Worm (Caenorhabditis elegans) whole organism, young adult: ENCODE results near the gene F49F1.2.
A peak's percentile ranks its signal among the peaks of the same experiment; 100 is the strongest.

Experiments used
- B0336.3 ChIP-seq: fragments of 200-800 bp; sonication (Bioruptor generic); IDR thresholded peaks from 2 replicates; pipeline ENCODE4 v1.3.6; 2022; ENCODE audit warnings: missing genetic modification characterization, missing compliant biosample characterization
- C06A6.2 ChIP-seq: fragments of 200-800 bp; sonication (Bioruptor generic); conservative IDR thresholded peaks from 2 replicates; pipeline ENCODE4 v1.3.6; 2022; ENCODE audit warnings: missing genetic modification characterization, missing compliant biosample characterization
- D2030.7 ChIP-seq: fragments of 200-800 bp; sonication (Bioruptor generic); IDR thresholded peaks from 2 replicates; pipeline ENCODE4 v1.3.6; 2022; ENCODE audit warnings: missing genetic modification reagents, missing genetic modification characterization, missing compliant biosample characterization
- K12H6.12 ChIP-seq: fragments of 200-800 bp; sonication (Bioruptor generic); optimal IDR thresholded peaks from 2 replicates; lab custom pipeline; 2018; ENCODE audit warnings: mild to moderate bottlenecking, missing genetic modification characterization, missing compliant biosample characterization
- Y53F4B.3 ChIP-seq: fragments of 200-800 bp; sonication (Bioruptor generic); IDR thresholded peaks from 2 replicates; pipeline ENCODE4 v1.3.6; 2022; ENCODE audit warnings: missing genetic modification reagents, missing genetic modification characterization, missing compliant biosample characterization
- ZK185.1 ChIP-seq: sonication (generic microtip); optimal IDR thresholded peaks from 2 replicates; lab custom pipeline; 2016; ENCODE audit warnings: mild to moderate bottlenecking, missing genetic modification characterization, missing compliant biosample characterization; ENCODE audit not compliant: poor library complexity, severe bottlenecking
- aptf-2 ChIP-seq: fragments of 200-800 bp; sonication (Bioruptor generic); conservative IDR thresholded peaks from 2 replicates; pipeline ENCODE4 v1.3.6; 2022; ENCODE audit warnings: missing genetic modification reagents, missing genetic modification characterization, missing compliant biosample characterization
- atf-7 ChIP-seq: sonication (generic microtip); optimal IDR thresholded peaks from 2 replicates; lab custom pipeline; 2017; ENCODE audit warnings: mild to moderate bottlenecking, missing genetic modification characterization, missing compliant biosample characterization
- athp-1 ChIP-seq: sonication (generic microtip); optimal IDR thresholded peaks from 2 replicates; lab custom pipeline; 2017; ENCODE audit warnings: mild to moderate bottlenecking, missing genetic modification characterization, missing compliant biosample characterization
- attf-5 ChIP-seq: fragments of 200-800 bp; sonication (Bioruptor generic); optimal IDR thresholded peaks from 2 replicates; lab custom pipeline; 2018; ENCODE audit warnings: mild to moderate bottlenecking, missing genetic modification characterization, missing compliant biosample characterization
- cebp-1 ChIP-seq, 2 experiments: fragments of 200-800 bp in 1 of 2; sonication (Bioruptor generic) in 1 of 2; sonication (generic microtip) in 1 of 2; IDR thresholded peaks in 1 of 2; optimal IDR thresholded peaks in 1 of 2; 2 replicates each; pipeline versions ENCODE4 v1.3.6 to Lab custom; 2017 to 2022; ENCODE audit warnings: missing compliant biosample characterization in 2 of 2, missing genetic modification characterization in 2 of 2, mild to moderate bottlenecking in 1 of 2, missing genetic modification reagents in 1 of 2, moderate library complexity in 1 of 2
- ceh-100 ChIP-seq: fragments of 200-800 bp; sonication (Bioruptor generic); IDR thresholded peaks from 2 replicates; pipeline ENCODE4 v1.3.6; 2022; ENCODE audit warnings: missing genetic modification reagents, missing genetic modification characterization, missing compliant biosample characterization
- ceh-27 ChIP-seq: fragments of 200-800 bp; sonication (Bioruptor generic); optimal IDR thresholded peaks from 2 replicates; lab custom pipeline; 2018; ENCODE audit warnings: mild to moderate bottlenecking, missing genetic modification characterization, moderate library complexity, missing compliant biosample characterization
- ceh-58 ChIP-seq: fragments of 200-800 bp; sonication (Bioruptor generic); IDR thresholded peaks from 2 replicates; pipeline ENCODE4 v1.3.6; 2022; ENCODE audit warnings: missing genetic modification characterization, missing compliant biosample characterization
- chd-7 ChIP-seq: sonication (generic microtip); optimal IDR thresholded peaks from 2 replicates; lab custom pipeline; 2016; ENCODE audit warnings: mild to moderate bottlenecking, missing genetic modification characterization, moderate library complexity, missing compliant biosample characterization
- egl-18 ChIP-seq: fragments of 200-800 bp; sonication (Bioruptor generic); IDR thresholded peaks from 2 replicates; pipeline ENCODE4 v1.3.6; 2022; ENCODE audit warnings: missing genetic modification reagents, missing genetic modification characterization, missing compliant biosample characterization
- fkh-3 ChIP-seq: sonication (generic microtip); optimal IDR thresholded peaks from 2 replicates; lab custom pipeline; 2016; ENCODE audit warnings: mild to moderate bottlenecking, missing genetic modification characterization, missing compliant biosample characterization
- him-1 ChIP-seq: sonication (generic microtip); optimal IDR thresholded peaks from 2 replicates; lab custom pipeline; 2016; ENCODE audit warnings: missing genotype, missing genetic modification reagents, missing genetic modification characterization, missing compliant biosample characterization
- hmg-1.2 ChIP-seq: fragments of 200-800 bp; sonication (Bioruptor generic); IDR thresholded peaks from 2 replicates; pipeline ENCODE4 v1.3.6; 2022; ENCODE audit warnings: missing genetic modification reagents, missing genetic modification characterization, missing compliant biosample characterization
- let-607 ChIP-seq, 2 experiments: fragments of 200-800 bp in 1 of 2; sonication (Bioruptor generic) in 1 of 2; sonication (generic microtip) in 1 of 2; optimal IDR thresholded peaks; 2 replicates each; lab custom pipeline; 2016 to 2018; ENCODE audit warnings: mild to moderate bottlenecking in 2 of 2, missing compliant biosample characterization in 2 of 2, missing genetic modification characterization in 2 of 2, moderate library complexity in 2 of 2, missing genotype in 1 of 2
- lin-35 ChIP-seq, 3 experiments: fragments of 150-350 bp in 2 of 3; sonication (generic microtip) in 1 of 3; optimal IDR thresholded peaks; 2 replicates each; lab custom pipeline; 2014 to 2018; ENCODE audit warnings: missing biosample characterization in 3 of 3, missing genetic modification characterization in 3 of 3, missing genetic modification reagents in 3 of 3
- lin-40 ChIP-seq: sonication (generic microtip); optimal IDR thresholded peaks from 2 replicates; lab custom pipeline; 2016; ENCODE audit warnings: missing genetic modification characterization, mild to moderate bottlenecking, missing compliant biosample characterization, missing genotype, missing genetic modification reagents
- lin-54 ChIP-seq: fragments of 200-800 bp; sonication (Bioruptor generic); optimal IDR thresholded peaks from 2 replicates; lab custom pipeline; 2018; ENCODE audit warnings: mild to moderate bottlenecking, missing genetic modification characterization, missing compliant biosample characterization
- lsy-27 ChIP-seq: sonication (generic microtip); optimal IDR thresholded peaks from 2 replicates; lab custom pipeline; 2017; ENCODE audit warnings: missing genetic modification characterization, mild to moderate bottlenecking, missing compliant biosample characterization, antibody characterized with exemption, missing genotype, borderline replicate concordance; ENCODE audit not compliant: insufficient read depth
- mcd-1 ChIP-seq: fragments of 200-800 bp; sonication (Bioruptor generic); IDR thresholded peaks from 2 replicates; pipeline ENCODE4 v1.3.6; 2022; ENCODE audit warnings: missing genetic modification reagents, missing genetic modification characterization, missing compliant biosample characterization
- nfyb-1 ChIP-seq: fragments of 200-800 bp; sonication (Bioruptor generic); IDR thresholded peaks from 2 replicates; pipeline ENCODE4 v1.3.6; 2022; ENCODE audit warnings: missing genetic modification reagents, missing genetic modification characterization, missing compliant biosample characterization
- nhr-179 ChIP-seq: sonication (generic microtip); optimal IDR thresholded peaks from 2 replicates; lab custom pipeline; 2016; ENCODE audit warnings: mild to moderate bottlenecking, missing genetic modification characterization, missing compliant biosample characterization
- nhr-80 ChIP-seq: sonication (generic microtip); optimal IDR thresholded peaks from 2 replicates; lab custom pipeline; 2016; ENCODE audit warnings: missing genetic modification characterization, missing compliant biosample characterization
- nhr-90 ChIP-seq: sonication (generic microtip); optimal IDR thresholded peaks from 2 replicates; lab custom pipeline; 2016; ENCODE audit warnings: missing genotype, mild to moderate bottlenecking, missing genetic modification characterization, missing compliant biosample characterization
- pbrm-1 ChIP-seq: fragments of 200-800 bp; sonication (Bioruptor generic); IDR thresholded peaks from 2 replicates; pipeline ENCODE4 v1.3.6; 2022; ENCODE audit warnings: missing genetic modification reagents, missing genetic modification characterization, missing compliant biosample characterization
- repo-1 ChIP-seq: sonication (generic microtip); optimal IDR thresholded peaks from 2 replicates; lab custom pipeline; 2017; ENCODE audit warnings: mild to moderate bottlenecking, missing genetic modification characterization, missing compliant biosample characterization
- snpc-1.1 ChIP-seq: sonication (generic microtip); optimal IDR thresholded peaks from 2 replicates; lab custom pipeline; 2017; ENCODE audit warnings: missing genetic modification characterization, mild to moderate bottlenecking, missing compliant biosample characterization, antibody characterized with exemption, moderate library complexity, missing genotype, missing genetic modification reagents; ENCODE audit not compliant: insufficient read depth
- snpc-3.4 ChIP-seq: sonication (generic microtip); optimal IDR thresholded peaks from 2 replicates; lab custom pipeline; 2017; ENCODE audit warnings: missing genetic modification characterization, mild to moderate bottlenecking, missing compliant biosample characterization, antibody characterized with exemption, moderate library complexity, missing genotype, missing genetic modification reagents
- snpc-4 ChIP-seq, 5 experiments: fragments of 150-350 bp in 1 of 5; sonication (generic microtip) in 4 of 5; optimal IDR thresholded peaks; 2 replicates each; lab custom pipeline; 2014 to 2018; ENCODE audit warnings: missing genetic modification characterization in 5 of 5, missing biosample characterization in 3 of 5, antibody characterized with exemption in 2 of 5, mild to moderate bottlenecking in 2 of 5, missing compliant biosample characterization in 2 of 5, missing genotype in 2 of 5, moderate library complexity in 2 of 5, missing genetic modification reagents in 1 of 5
- somi-1 ChIP-seq: fragments of 200-800 bp; sonication (Bioruptor generic); optimal IDR thresholded peaks from 2 replicates; lab custom pipeline; 2018; ENCODE audit warnings: mild to moderate bottlenecking, missing genetic modification characterization, missing compliant biosample characterization
- tbp1 ChIP-seq: fragments of 200-800 bp; sonication (Bioruptor generic); optimal IDR thresholded peaks from 2 replicates; lab custom pipeline; 2018; ENCODE audit warnings: mild to moderate bottlenecking, missing genetic modification characterization, missing compliant biosample characterization
- tlf-1 ChIP-seq: fragments of 200-800 bp; sonication (Bioruptor generic); optimal IDR thresholded peaks from 2 replicates; lab custom pipeline; 2018; ENCODE audit warnings: mild to moderate bottlenecking, missing genetic modification characterization, missing compliant biosample characterization
- unc-62 ChIP-seq: fragments of 150-350 bp; optimal IDR thresholded peaks from 2 replicates; lab custom pipeline; 2014; ENCODE audit warnings: missing biosample characterization, missing genetic modification reagents, missing genetic modification characterization
- zfh-2 ChIP-seq: fragments of 200-800 bp; sonication (Bioruptor generic); conservative IDR thresholded peaks from 2 replicates; pipeline ENCODE4 v1.3.6; 2022; ENCODE audit warnings: missing genetic modification reagents, missing genetic modification characterization, missing compliant biosample characterization
- ztf-18 ChIP-seq: sonication (generic microtip); optimal IDR thresholded peaks from 2 replicates; lab custom pipeline; 2016; ENCODE audit warnings: missing genotype, mild to moderate bottlenecking, missing genetic modification characterization, missing compliant biosample characterization
- ztf-26 ChIP-seq: sonication (generic microtip); optimal IDR thresholded peaks from 2 replicates; lab custom pipeline; 2017; ENCODE audit warnings: missing genetic modification characterization, missing compliant biosample characterization

The F49F1.2 gene

ce11 chrIV:4085787-4086262 lies 29.9 kb upstream of the F49F1.2 start, which contains the start of gene C35B1.2 (continued):
- no peak for TF ChIP-seq D2030.7 (GFP tag; lab: Robert Waterston, UW)
- TF ChIP-seq athp-1 (tag; lab: Kevin White, UChicago): peak; percentile 93
- no peak for TF ChIP-seq tlf-1 (GFP tag; lab: Kevin White, UChicago)
- no peak for TF ChIP-seq nhr-179
- TF ChIP-seq repo-1: no peak
- TF ChIP-seq Y53F4B.3 (GFP tag; lab: Robert Waterston, UW): no peak
- 0 out of 2 replicates have a peak, but pooled peaks have one; percentile 9 for TF ChIP-seq mcd-1 (GFP tag; lab: Robert Waterston, UW)
- TF ChIP-seq him-1 (tag; lab: Kevin White, UChicago): no peak
- no peak for TF ChIP-seq fkh-3
- TF ChIP-seq lsy-27 (tag; lab: Kevin White, UChicago): no peak

DNA sequence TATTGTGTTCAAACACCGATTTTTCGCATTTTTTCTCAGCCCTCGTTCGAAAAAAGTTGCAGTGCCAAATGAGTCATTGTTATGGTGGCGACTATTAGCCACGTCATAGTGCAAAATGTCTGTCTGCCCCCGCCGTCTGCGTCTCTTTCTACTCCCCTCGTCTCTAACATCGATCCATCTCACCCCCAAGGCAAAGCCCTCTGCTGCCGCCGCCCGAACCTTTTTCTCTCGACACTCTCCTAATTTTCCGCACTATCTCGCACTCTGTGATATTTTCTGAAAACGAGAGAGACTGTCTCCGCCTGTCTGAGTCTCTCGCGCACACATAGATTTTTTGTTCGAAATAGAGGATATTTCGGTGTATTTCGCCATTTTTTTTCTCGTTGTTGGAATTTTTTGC lies 22.7 kb upstream of the F49F1.2 start:
- TF ChIP-seq C06A6.2 (GFP tag; lab: Robert Waterston, UW) (peak; percentile 42; the same call in 1 of the 2 replicates), snpc-3.4 (no peak), ztf-18 (tag; lab: Kevin White, UChicago) (peak; percentile 0), ceh-58 (GFP tag; lab: Robert Waterston, UW) (no peak), hmg-1.2 (GFP tag; lab: Robert Waterston, UW) (peak; percentile 92), B0336.3 (GFP tag; lab: Robert Waterston, UW) (peak; percentile 54; the same call in 1 of the 2 replicates), snpc-4 (GFP tag; optimal IDR thresholded peaks at IDR 0.05; lab: Kevin White, UChicago) (no peak), snpc-4 (tag; optimal IDR thresholded peaks at IDR 0.05; lab: Kevin White, UChicago) (peak in 2 of 4 experiments; percentile 24 to 31), egl-18 (GFP tag; lab: Robert Waterston, UW) (no peak), pbrm-1 (GFP tag; lab: Robert Waterston, UW) (peak; percentile 65; the same call in 1 of the 2 replicates), aptf-2 (GFP tag; lab: Robert Waterston, UW) (no peak), lin-54 (peak; percentile 3), chd-7 (tag; lab: Kevin White, UChicago) (no peak), nhr-80 (peak; percentile 48), snpc-1.1 (tag; lab: Kevin White, UChicago) (no peak), ZK185.1 (tag; lab: Kevin White, UChicago) (peak; percentile 65), let-607 (tag; optimal IDR thresholded peaks at IDR 0.05; lab: Kevin White, UChicago) (peak; percentile 6 to 56), tbp1 (GFP tag; lab: Kevin White, UChicago) (peak; percentile 10), ceh-27 (GFP tag; lab: Kevin White, UChicago) (peak; percentile 41), cebp-1 (GFP tag; IDR thresholded peaks at IDR 0.05; lab: Robert Waterston, UW) (no peak), cebp-1 (tag; optimal IDR thresholded peaks at IDR 0.05; lab: Kevin White, UChicago) (peak; percentile 84), unc-62 (GFP tag; lab: Kevin White, UChicago) (no peak), lin-40 (tag; lab: Kevin White, UChicago) (peak; percentile 73), nhr-90 (tag; lab: Kevin White, UChicago) (peak; percentile 3), zfh-2 (GFP tag; lab: Robert Waterston, UW) (peak; percentile 95), Y53F4B.3 (GFP tag; lab: Robert Waterston, UW) (no peak), K12H6.12 (peak; percentile 72), mcd-1 (GFP tag; lab: Robert Waterston, UW) (peak; percentile 56), nfyb-1 (GFP tag; lab: Robert Waterston, UW) (peak; percentile 76), ceh-100 (no peak), somi-1 (GFP tag; lab: Kevin White, UChicago) (peak; percentile 44), attf-5 (GFP tag; lab: Kevin White, UChicago) (peak; percentile 81), atf-7 (peak; percentile 73), lin-35 (GFP tag; optimal IDR thresholded peaks at IDR 0.05; lab: Kevin White, UChicago) (peak in 1 of 3 experiments; percentile 37), ztf-26 (tag; lab: Kevin White, UChicago) (peak; percentile 19)
